Fruit fly (Drosophila melanogaster) whole organism: ENCODE results near the gene Fancl.

Experiments used
- CG8478 ChIP-seq: fragments of >200 bp; optimal IDR thresholded peaks from 2 replicates; lab custom pipeline; 2018; ENCODE audit warnings: inconsistent platforms
- Dll ChIP-seq: fragments of >200 bp; optimal IDR thresholded peaks from 2 replicates; lab custom pipeline; 2017
- EcR ChIP-seq, 2 experiments: fragments of >200 bp; optimal IDR thresholded peaks; 2 replicates each; lab custom pipeline; 2017; ENCODE audit warnings: missing biosample characterization in 2 of 2, missing genetic modification characterization in 2 of 2, missing genetic modification reagents in 2 of 2
- pan ChIP-seq: fragments of >200 bp; optimal IDR thresholded peaks from 2 replicates; lab custom pipeline; 2017
- psq ChIP-seq: fragments of >200 bp; optimal IDR thresholded peaks from 2 replicates; lab custom pipeline; 2017
- usp ChIP-seq: fragments of >200 bp; optimal IDR thresholded peaks from 2 replicates; lab custom pipeline; 2017; ENCODE audit warnings: missing biosample characterization, missing genetic modification characterization, mixed read lengths

dm6 chr3R:10099401-10099848 is 46.8 kb upstream of the Fancl start:
- no peak for TF ChIP-seq Dll (lab: Kevin White, UChicago)
- TF ChIP-seq pan (lab: Kevin White, UChicago) = no peak
- TF ChIP-seq CG8478 (lab: Kevin White, UChicago) = no peak
- no peak for TF ChIP-seq psq (lab: Kevin White, UChicago)
- TF ChIP-seq EcR (GFP tag; optimal IDR thresholded peaks at IDR 0.05; lab: Kevin White, UChicago) = no peak
- TF ChIP-seq usp = no peak
